Worm (Caenorhabditis elegans) whole organism, mixed stage, embryonic: ENCODE data around the gene C16C8.16.

Experiments used
- ceh-39 ChIP-seq: fragments of 150-350 bp; optimal IDR thresholded peaks from 2 replicates; lab custom pipeline; 2014; ENCODE audit warnings: missing biosample characterization, missing genetic modification characterization
- ceh-43 ChIP-seq: fragments of 200-800 bp; sonication (Bioruptor generic); optimal IDR thresholded peaks from 2 replicates; lab custom pipeline; 2018; ENCODE audit warnings: mild to moderate bottlenecking, missing genetic modification characterization, moderate library complexity, missing compliant biosample characterization
- drap-1 ChIP-seq: fragments of 200-800 bp; sonication (Bioruptor generic); optimal IDR thresholded peaks from 3 replicates; lab custom pipeline; 2018; ENCODE audit warnings: mild to moderate bottlenecking, missing genetic modification characterization, missing compliant biosample characterization

- no peak for TF ChIP-seq ceh-43 (GFP tag; lab: Kevin White, UChicago)
- TF ChIP-seq ceh-39 (tag; lab: Kevin White, UChicago) = no peak
- no peak for TF ChIP-seq drap-1 (GFP tag; lab: Kevin White, UChicago)
These were observed 17.5 kb downstream of the C16C8.16 start, which contains the start of gene C16C8.9 for ce11 chrII:3463097-3463496.
